Worm (Caenorhabditis elegans): ENCODE data around the gene B0244.15.
A peak's percentile ranks its signal among the peaks of the same experiment; 100 is the strongest.

Gene B0244.15

DNA sequence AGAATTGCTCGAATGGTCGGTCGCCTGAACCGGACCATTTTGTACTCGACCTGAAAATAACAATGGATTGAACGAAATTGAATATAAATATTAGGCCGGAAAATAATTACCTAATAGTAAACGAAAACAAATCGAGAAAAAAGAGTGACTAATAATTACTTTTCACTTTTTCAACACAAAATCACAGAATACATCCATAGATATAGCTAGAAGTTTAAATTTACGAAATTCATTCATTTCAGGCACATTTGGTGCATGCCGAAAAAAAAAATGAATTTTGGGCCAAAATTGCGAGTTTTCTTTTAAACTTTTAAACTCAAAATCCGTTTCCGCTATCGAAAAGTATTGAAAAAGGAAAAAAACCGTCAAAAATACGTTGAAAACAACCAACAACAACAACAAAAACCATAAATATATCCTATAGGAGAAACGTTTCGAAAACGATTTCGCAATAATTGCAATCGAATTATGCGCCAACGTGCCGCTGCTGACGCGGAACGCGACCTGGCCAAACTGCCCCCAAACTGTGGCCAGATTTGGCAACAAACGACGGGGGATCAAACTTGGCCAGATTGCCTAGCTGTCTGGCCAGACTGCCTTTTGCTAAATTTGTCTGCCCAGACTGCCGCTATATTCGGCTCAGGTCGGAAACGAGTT lies 42.2 kb downstream of the B0244.15 start, which contains the start of gene Y37B11A.3 (continued):
- TF ChIP-seq mbf-1 (tag; optimal IDR thresholded peaks at IDR 0.05): no peak
- no peak for TF ChIP-seq nhr-12 (tag; optimal IDR thresholded peaks at IDR 0.05)
- no peak for TF ChIP-seq elt-3 (tag; optimal IDR thresholded peaks at IDR 0.05)
- no peak for TF ChIP-seq ztf-11 (tag; optimal IDR thresholded peaks at IDR 0.05)
- TF ChIP-seq dmd-4 (tag; optimal IDR thresholded peaks at IDR 0.05): no peak
- TF ChIP-seq crh-2 (tag; optimal IDR thresholded peaks at IDR 0.05): peak; percentile 63
- TF ChIP-seq skn-1 (tag; optimal IDR thresholded peaks at IDR 0.05): no peak

DNA sequence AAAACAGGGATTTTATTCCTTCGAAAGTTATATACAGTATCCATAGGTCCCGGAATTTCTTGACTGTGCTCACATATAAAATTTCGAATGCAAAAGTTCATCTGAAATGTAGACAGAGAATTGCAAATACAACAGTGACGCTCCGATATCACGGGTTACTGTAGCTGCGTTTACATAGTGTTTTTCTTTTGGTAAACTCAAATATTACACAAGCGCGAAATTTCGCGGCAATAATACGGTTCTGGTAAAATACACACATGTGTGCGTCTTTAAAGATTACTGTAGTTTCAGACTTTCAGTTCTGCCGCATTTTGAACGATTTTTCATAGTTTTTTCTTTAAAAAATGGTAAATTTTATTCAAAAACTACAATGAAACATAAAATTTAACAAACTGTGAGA lies 47.4 kb downstream of the B0244.15 start, which contains the start of gene rev-3:
Gene rev-3, minus strand, starts transcription at position 101 of the 400 bp plus-strand sequence.
- TF ChIP-seq unc-62 (GFP tag; optimal IDR thresholded peaks at IDR 0.05) (no peak), Y55F3AM.14 (GFP tag; optimal IDR thresholded peaks at IDR 0.05) (no peak), ceh-82 (tag; optimal IDR thresholded peaks at IDR 0.05) (no peak), mbf-1 (tag; optimal IDR thresholded peaks at IDR 0.05) (no peak), ZK546.5 (tag; optimal IDR thresholded peaks at IDR 0.05) (no peak), lin-39 (tag; optimal IDR thresholded peaks at IDR 0.05) (no peak), R02D3.7 (tag; optimal IDR thresholded peaks at IDR 0.05) (no peak), sem-4 (tag; optimal IDR thresholded peaks at IDR 0.05) (no peak), elt-1 (tag; optimal IDR thresholded peaks at IDR 0.05) (no peak), sma-9 (GFP tag; optimal IDR thresholded peaks at IDR 0.05) (no peak), sma-9 (tag; optimal IDR thresholded peaks at IDR 0.05) (no peak), C34F6.9 (tag; optimal IDR thresholded peaks at IDR 0.05) (no peak), fos-1 (tag; optimal IDR thresholded peaks at IDR 0.05) (no peak)
